Fruit fly (Drosophila melanogaster) whole organism, embryonic: Measurements from ENCODE around the gene Hsp70Ab.
A peak's percentile ranks its signal among the peaks of the same experiment; 100 is the strongest.

Experiments used
- Abd-B ChIP-seq: fragments of 200-800 bp; sonication (Bioruptor generic); optimal IDR thresholded peaks from 2 replicates; lab custom pipeline; 2018; ENCODE audit warnings: missing biosample characterization, mild to moderate bottlenecking, missing genetic modification characterization, moderate library complexity
- Antp ChIP-seq: fragments of 200-800 bp; sonication (Bioruptor generic); optimal IDR thresholded peaks from 3 replicates; lab custom pipeline; 2016; ENCODE audit warnings: missing biosample characterization, missing genetic modification characterization
- CG10267 ChIP-seq: fragments of 200-800 bp; sonication (Bioruptor generic); optimal IDR thresholded peaks from 2 replicates; lab custom pipeline; 2018; ENCODE audit warnings: missing biosample characterization, mild to moderate bottlenecking, missing genetic modification characterization, moderate library complexity
- CG12391 ChIP-seq: fragments of 200-800 bp; sonication (Bioruptor generic); optimal IDR thresholded peaks from 3 replicates; lab custom pipeline; 2018; ENCODE audit warnings: missing biosample characterization, mild to moderate bottlenecking, missing genetic modification characterization, moderate library complexity
- CG16779 ChIP-seq: fragments of 200-800 bp; sonication (Bioruptor generic); IDR thresholded peaks from 2 replicates; pipeline ENCODE4 v1.3.6; 2022; ENCODE audit warnings: missing biosample characterization, missing genetic modification characterization
- CG17385 ChIP-seq: fragments of 200-800 bp; sonication (Bioruptor generic); optimal IDR thresholded peaks from 3 replicates; lab custom pipeline; 2018; ENCODE audit warnings: missing biosample characterization, mild to moderate bottlenecking, missing genetic modification characterization
- CG17802 ChIP-seq: fragments of 200-800 bp; sonication (Bioruptor generic); optimal IDR thresholded peaks from 2 replicates; lab custom pipeline; 2018; ENCODE audit warnings: missing biosample characterization, mild to moderate bottlenecking, missing genetic modification characterization, moderate library complexity
- CG31365 ChIP-seq: fragments of 200-800 bp; sonication (Bioruptor generic); optimal IDR thresholded peaks from 2 replicates; lab custom pipeline; 2018; ENCODE audit warnings: missing biosample characterization, mild to moderate bottlenecking, missing genetic modification characterization
- CG31441 ChIP-seq: fragments of 200-800 bp; sonication (Bioruptor generic); IDR thresholded peaks from 2 replicates; pipeline ENCODE4 v1.3.6; 2022; ENCODE audit warnings: missing biosample characterization, missing genetic modification characterization
- CG32532 ChIP-seq: fragments of 200-800 bp; sonication (Bioruptor generic); IDR thresholded peaks from 2 replicates; pipeline ENCODE4 v1.3.6; 2022; ENCODE audit warnings: missing biosample characterization, missing genetic modification characterization
- CG33557 ChIP-seq: fragments of 200-800 bp; sonication (Bioruptor generic); optimal IDR thresholded peaks from 2 replicates; lab custom pipeline; 2019; ENCODE audit warnings: missing biosample characterization, mild to moderate bottlenecking, missing genetic modification characterization, moderate library complexity
- CG3407 ChIP-seq: fragments of 200-800 bp; sonication (Bioruptor generic); optimal IDR thresholded peaks from 2 replicates; lab custom pipeline; 2018; ENCODE audit warnings: missing biosample characterization, mild to moderate bottlenecking, missing genetic modification characterization
- CG42726 ChIP-seq: fragments of 200-800 bp; sonication (Bioruptor generic); IDR thresholded peaks from 2 replicates; pipeline ENCODE4 v1.3.6; 2022; ENCODE audit warnings: missing biosample characterization, missing genetic modification characterization; ENCODE audit not compliant: partially characterized antibody
- CG4360 ChIP-seq: fragments of 200-800 bp; sonication (Bioruptor generic); IDR thresholded peaks from 2 replicates; pipeline ENCODE4 v1.3.6; 2022; ENCODE audit warnings: missing biosample characterization, missing genetic modification characterization
- CG6689 ChIP-seq: fragments of 200-800 bp; sonication (Bioruptor generic); IDR thresholded peaks from 2 replicates; pipeline ENCODE4 v1.3.6; 2022; ENCODE audit warnings: missing biosample characterization, missing genetic modification characterization
- CG7839 ChIP-seq: fragments of 200-800 bp; sonication (Bioruptor generic); optimal IDR thresholded peaks from 3 replicates; lab custom pipeline; 2018; ENCODE audit warnings: missing biosample characterization, mild to moderate bottlenecking, missing genetic modification characterization, moderate library complexity
- CG8944 ChIP-seq: fragments of 200-800 bp; sonication (Bioruptor generic); optimal IDR thresholded peaks from 3 replicates; lab custom pipeline; 2016; ENCODE audit warnings: missing biosample characterization, missing genetic modification characterization
- Dbx ChIP-seq: fragments of 200-800 bp; sonication (Bioruptor generic); IDR thresholded peaks from 3 replicates; pipeline ENCODE4 v1.3.6; 2022; ENCODE audit warnings: missing biosample characterization, missing genetic modification characterization
- Dip3 ChIP-seq: fragments of 200-800 bp; sonication (Bioruptor generic); optimal IDR thresholded peaks from 3 replicates; lab custom pipeline; 2016; ENCODE audit warnings: missing biosample characterization, missing genetic modification characterization
- ERR ChIP-seq: fragments of 200-800 bp; sonication (Bioruptor generic); optimal IDR thresholded peaks from 2 replicates; lab custom pipeline; 2016; ENCODE audit warnings: missing biosample characterization, missing genetic modification characterization
- Elba2 ChIP-seq: fragments of 200-800 bp; sonication (Bioruptor generic); optimal IDR thresholded peaks from 3 replicates; lab custom pipeline; 2016; ENCODE audit warnings: missing biosample characterization, missing genetic modification characterization
- Ets97D ChIP-seq: fragments of 200-800 bp; sonication (Bioruptor generic); optimal IDR thresholded peaks from 3 replicates; lab custom pipeline; 2016; ENCODE audit warnings: missing biosample characterization, missing genetic modification characterization
- Fer2 ChIP-seq: fragments of 200-800 bp; sonication (Bioruptor generic); optimal IDR thresholded peaks from 2 replicates; lab custom pipeline; 2018; ENCODE audit warnings: missing biosample characterization, mild to moderate bottlenecking, missing genetic modification characterization, moderate library complexity
- Hand ChIP-seq: fragments of 200-800 bp; sonication (Bioruptor generic); optimal IDR thresholded peaks from 2 replicates; lab custom pipeline; 2017; ENCODE audit warnings: mild to moderate bottlenecking, missing biosample characterization, missing genetic modification reagents, missing genetic modification characterization
- HmgD ChIP-seq: fragments of 200-800 bp; sonication (Bioruptor generic); optimal IDR thresholded peaks from 3 replicates; lab custom pipeline; 2016; ENCODE audit warnings: missing biosample characterization, missing genetic modification characterization
- Hsf ChIP-seq: fragments of 200-800 bp; sonication (Bioruptor generic); optimal IDR thresholded peaks from 3 replicates; lab custom pipeline; 2016; ENCODE audit warnings: missing biosample characterization, missing genetic modification characterization
- Max ChIP-seq: fragments of 200-800 bp; sonication (Bioruptor generic); optimal IDR thresholded peaks from 2 replicates; lab custom pipeline; 2016; ENCODE audit warnings: missing biosample characterization, mild to moderate bottlenecking, missing genetic modification characterization
- Nf-YA ChIP-seq: fragments of 200-800 bp; sonication (Bioruptor generic); IDR thresholded peaks from 2 replicates; pipeline ENCODE4 v1.3.6; 2022; ENCODE audit warnings: missing biosample characterization, missing genetic modification characterization
- Scr ChIP-seq: fragments of 200-800 bp; sonication (Bioruptor generic); IDR thresholded peaks from 2 replicates; pipeline ENCODE4 v1.3.6; 2022; ENCODE audit warnings: missing biosample characterization, missing genetic modification characterization; ENCODE audit not compliant: partially characterized antibody
- Sox100B ChIP-seq: fragments of 200-800 bp; sonication (Bioruptor generic); optimal IDR thresholded peaks from 3 replicates; lab custom pipeline; 2018; ENCODE audit warnings: missing biosample characterization, mild to moderate bottlenecking, missing genetic modification characterization
- Tbp ChIP-seq: fragments of >200 bp; optimal IDR thresholded peaks from 2 replicates; lab custom pipeline; 2018; ENCODE audit warnings: missing biosample characterization, missing genetic modification characterization
- amos ChIP-seq: fragments of 200-800 bp; sonication (Bioruptor generic); IDR thresholded peaks from 2 replicates; pipeline ENCODE4 v1.3.6; 2022; ENCODE audit warnings: missing biosample characterization, missing genetic modification characterization; ENCODE audit not compliant: partially characterized antibody
- crc ChIP-seq: fragments of 200-800 bp; sonication (Bioruptor generic); optimal IDR thresholded peaks from 2 replicates; lab custom pipeline; 2016; ENCODE audit warnings: missing biosample characterization, missing genetic modification characterization
- exex ChIP-seq: fragments of 200-800 bp; sonication (Bioruptor generic); optimal IDR thresholded peaks from 4 replicates; lab custom pipeline; 2018; ENCODE audit warnings: missing biosample characterization, mild to moderate bottlenecking, missing genetic modification characterization, moderate library complexity
- ftz-f1 ChIP-seq: fragments of 200-800 bp; sonication (Bioruptor generic); optimal IDR thresholded peaks from 2 replicates; lab custom pipeline; 2016; ENCODE audit warnings: missing biosample characterization, missing genetic modification characterization
- gem ChIP-seq: fragments of 200-800 bp; sonication (Bioruptor generic); optimal IDR thresholded peaks from 2 replicates; lab custom pipeline; 2019; ENCODE audit warnings: missing biosample characterization, mild to moderate bottlenecking, missing genetic modification characterization, moderate library complexity
- gsb-n ChIP-seq: fragments of 200-800 bp; sonication (Bioruptor generic); optimal IDR thresholded peaks from 3 replicates; lab custom pipeline; 2018; ENCODE audit warnings: missing biosample characterization, mild to moderate bottlenecking, missing genetic modification characterization
- jing ChIP-seq: fragments of 200-800 bp; sonication (Bioruptor generic); optimal IDR thresholded peaks from 2 replicates; lab custom pipeline; 2018; ENCODE audit warnings: missing biosample characterization, mild to moderate bottlenecking, missing genetic modification characterization
- kay ChIP-seq: fragments of 200-800 bp; sonication (Bioruptor generic); optimal IDR thresholded peaks from 2 replicates; lab custom pipeline; 2016; ENCODE audit warnings: missing biosample characterization, missing genetic modification characterization
- luna ChIP-seq: fragments of 200-800 bp; sonication (Bioruptor generic); optimal IDR thresholded peaks from 2 replicates; lab custom pipeline; 2016; ENCODE audit warnings: missing biosample characterization, missing genetic modification characterization
- nerfin-2 ChIP-seq: fragments of 200-800 bp; sonication (Bioruptor generic); IDR thresholded peaks from 2 replicates; pipeline ENCODE4 v1.3.6; 2022; ENCODE audit warnings: missing biosample characterization, missing genetic modification characterization; ENCODE audit not compliant: partially characterized antibody
- odd ChIP-seq: fragments of 200-800 bp; sonication (Bioruptor generic); optimal IDR thresholded peaks from 2 replicates; lab custom pipeline; 2017; ENCODE audit warnings: missing biosample characterization, mild to moderate bottlenecking, missing genetic modification characterization
- pb ChIP-seq: fragments of 200-800 bp; sonication (Bioruptor generic); optimal IDR thresholded peaks from 3 replicates; lab custom pipeline; 2016; ENCODE audit warnings: missing biosample characterization, missing genetic modification characterization
- phol ChIP-seq: fragments of 200-800 bp; sonication (Bioruptor generic); optimal IDR thresholded peaks from 3 replicates; lab custom pipeline; 2018; ENCODE audit warnings: missing biosample characterization, mild to moderate bottlenecking, missing genetic modification characterization, moderate library complexity
- shn ChIP-seq: fragments of 200-800 bp; sonication (Bioruptor generic); optimal IDR thresholded peaks from 3 replicates; lab custom pipeline; 2016; ENCODE audit warnings: missing biosample characterization, missing genetic modification characterization
- sisA ChIP-seq: fragments of 200-800 bp; sonication (Bioruptor generic); IDR thresholded peaks from 2 replicates; pipeline ENCODE4 v1.3.6; 2022; ENCODE audit warnings: missing biosample characterization, missing genetic modification characterization
- sug ChIP-seq: fragments of 200-800 bp; optimal IDR thresholded peaks from 2 replicates; lab custom pipeline; 2019; ENCODE audit warnings: missing biosample characterization, mild to moderate bottlenecking, missing genetic modification characterization, moderate library complexity
- tap ChIP-seq: fragments of 200-800 bp; optimal IDR thresholded peaks from 3 replicates; lab custom pipeline; 2019; ENCODE audit warnings: missing biosample characterization, mild to moderate bottlenecking, missing genetic modification characterization, moderate library complexity
- zen2 ChIP-seq: fragments of 200-800 bp; sonication (Bioruptor generic); IDR thresholded peaks from 3 replicates; pipeline ENCODE4 v1.3.6; 2022; ENCODE audit warnings: missing biosample characterization, missing genetic modification characterization; ENCODE audit not compliant: partially characterized antibody

The Hsp70Ab gene

DNA sequence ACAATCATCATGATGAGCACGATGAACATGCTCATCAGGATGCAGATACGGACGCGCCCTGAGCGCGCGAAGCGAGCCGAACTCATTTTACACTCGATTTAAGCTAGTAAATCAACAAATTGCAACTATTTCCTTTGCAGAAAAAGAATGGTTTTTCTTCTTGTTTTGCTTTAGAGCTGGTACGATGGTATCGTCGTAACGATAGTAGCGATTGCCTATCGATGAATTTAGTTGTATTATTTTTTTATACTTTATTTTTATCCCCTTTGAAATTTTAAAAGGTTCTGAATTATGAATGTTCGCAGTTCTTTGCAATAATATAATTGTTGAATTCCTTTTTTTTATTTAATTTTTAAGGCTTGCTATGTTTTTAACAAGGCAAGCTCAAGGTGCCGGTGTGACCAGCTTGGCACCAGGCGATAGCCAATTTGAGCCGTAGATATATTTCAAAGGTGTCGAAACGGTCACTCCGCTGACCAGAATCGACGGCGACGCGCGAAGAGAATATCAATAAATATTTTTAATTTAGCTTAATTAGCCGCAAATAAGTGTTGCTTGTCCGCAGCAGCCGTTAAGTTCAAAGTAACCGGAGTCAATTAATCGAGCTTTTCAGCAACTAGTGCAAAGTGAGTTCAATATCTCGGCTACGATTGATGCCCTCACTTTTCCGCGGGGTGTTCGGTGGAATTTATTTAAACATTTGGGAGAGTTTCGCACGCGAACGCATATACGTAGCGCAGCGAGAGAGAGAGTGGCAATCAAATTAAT, 9.1 kb downstream of the Hsp70Ab start, which contains the start of the genes CG12213 and GC1 (continued):
- peak; percentile 99 for TF ChIP-seq Scr (GFP tag; lab: Robert Waterston, UW)
- TF ChIP-seq Elba2 (GFP tag; lab: Kevin White, UChicago) = peak; percentile 6
- peak; percentile 34 for TF ChIP-seq gsb-n (tag; lab: Kevin White, UChicago)
- TF ChIP-seq Nf-YA = no peak
- TF ChIP-seq CG17802 = no peak
- TF ChIP-seq luna (GFP tag; lab: Kevin White, UChicago) = no peak
- TF ChIP-seq crc (GFP tag; lab: Kevin White, UChicago) = no peak
- peak; percentile 23 for TF ChIP-seq HmgD (GFP tag; lab: Kevin White, UChicago)
- TF ChIP-seq ftz-f1 (GFP tag; lab: Kevin White, UChicago) = no peak
- TF ChIP-seq ERR (GFP tag; lab: Kevin White, UChicago) = no peak
- peak; percentile 70 for TF ChIP-seq phol (tag; lab: Kevin White, UChicago)
- no peak for TF ChIP-seq Antp (GFP tag; lab: Kevin White, UChicago)
- no peak for TF ChIP-seq odd (GFP tag; lab: Kevin White, UChicago)
- no peak for TF ChIP-seq sisA (GFP tag; lab: Robert Waterston, UW)
- TF ChIP-seq CG42726 (GFP tag; lab: Robert Waterston, UW) = peak; percentile 97
- no peak for TF ChIP-seq Dip3 (GFP tag; lab: Kevin White, UChicago)
- TF ChIP-seq Max = peak; percentile 55
- TF ChIP-seq CG31365 (tag; lab: Kevin White, UChicago) = no peak
- no peak for TF ChIP-seq CG33557 (GFP tag; lab: Kevin White, UChicago)
- peak; percentile 3 for TF ChIP-seq Sox100B (GFP tag; lab: Kevin White, UChicago)
- TF ChIP-seq exex (tag; lab: Kevin White, UChicago) = no peak
- no peak for TF ChIP-seq Fer2 (tag; lab: Kevin White, UChicago)
- no peak for TF ChIP-seq pb (GFP tag; lab: Kevin White, UChicago)
- TF ChIP-seq tap = no peak
- TF ChIP-seq jing (GFP tag; lab: Kevin White, UChicago) = no peak
- TF ChIP-seq Abd-B = no peak
- no peak for TF ChIP-seq CG8944 (GFP tag; lab: Kevin White, UChicago)
- no peak for TF ChIP-seq CG3407 (GFP tag; lab: Kevin White, UChicago)
- no peak for TF ChIP-seq CG32532 (GFP tag; lab: Robert Waterston, UW)
- peak; percentile 53 for TF ChIP-seq gem
- TF ChIP-seq amos (GFP tag; lab: Robert Waterston, UW) = peak; percentile 99
- no peak for TF ChIP-seq Tbp
- TF ChIP-seq Hand (GFP tag; lab: Kevin White, UChicago) = no peak
- TF ChIP-seq kay (GFP tag; lab: Kevin White, UChicago) = no peak
- 0 out of 3 replicates have a peak, but pooled peaks have one; percentile 21 for TF ChIP-seq Dbx (GFP tag; lab: Robert Waterston, UW)
- peak; percentile 95 for TF ChIP-seq nerfin-2 (GFP tag; lab: Robert Waterston, UW)
- peak; percentile 34 for TF ChIP-seq Hsf (GFP tag; lab: Kevin White, UChicago)
- peak; percentile 17 for TF ChIP-seq CG7839 (tag; lab: Kevin White, UChicago)
- TF ChIP-seq CG6689 (GFP tag; lab: Robert Waterston, UW) = no peak
- TF ChIP-seq sug (tag; lab: Kevin White, UChicago) = no peak
- TF ChIP-seq CG4360 (GFP tag; lab: Robert Waterston, UW) = no peak
- TF ChIP-seq CG12391 (tag; lab: Kevin White, UChicago) = peak; percentile 70
- TF ChIP-seq shn (GFP tag; lab: Kevin White, UChicago) = no peak
- peak; percentile 95 for TF ChIP-seq zen2 (GFP tag; lab: Robert Waterston, UW)
- TF ChIP-seq Ets97D = peak; percentile 68
- TF ChIP-seq CG10267 (tag; lab: Kevin White, UChicago) = peak; percentile 82
- TF ChIP-seq CG31441 (GFP tag; lab: Robert Waterston, UW) = peak; percentile 45; the same call in 1 of the 2 replicates
- TF ChIP-seq CG17385 (GFP tag; lab: Kevin White, UChicago) = peak; percentile 42
- TF ChIP-seq CG16779 (GFP tag; lab: Robert Waterston, UW) = no peak
